Fruit fly (Drosophila melanogaster) ovary, adult (tissue): ENCODE data around the gene Rh4.

Experiments used
- CG17801 ChIP-seq: fragments of 200-800 bp; optimal IDR thresholded peaks from 2 replicates; lab custom pipeline; 2019; ENCODE audit warnings: missing biosample characterization, mild to moderate bottlenecking, missing genetic modification characterization, moderate library complexity; ENCODE audit not compliant: partially characterized antibody

Rh4 gene

DNA sequence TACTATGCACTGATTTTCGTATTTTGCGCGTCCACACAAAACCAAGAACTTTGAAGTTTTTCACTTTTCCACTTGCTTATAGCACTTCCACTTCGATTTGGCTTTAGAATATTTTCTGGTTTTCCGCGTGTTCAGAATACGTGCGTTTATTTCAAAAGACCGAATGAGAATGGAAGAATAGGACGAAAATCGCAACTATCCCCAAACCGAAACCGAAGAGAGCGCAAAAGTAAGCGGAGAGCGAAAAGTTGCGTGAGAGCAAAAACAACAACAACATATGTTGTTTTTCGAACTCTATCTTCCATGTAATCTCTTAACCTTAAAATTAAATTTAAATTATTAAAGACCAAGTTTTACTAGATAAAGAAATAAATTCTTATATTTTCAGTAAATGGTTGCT lies 54.8 kb downstream of the Rh4 start, which contains the start of gene CG9674:
TSS of gene CG9674 (minus strand) at position 174 of the 400 bp plus-strand sequence.
- peak; percentile 16 for TF ChIP-seq CG17801 (GFP tag; lab: Kevin White, UChicago)

DNA sequence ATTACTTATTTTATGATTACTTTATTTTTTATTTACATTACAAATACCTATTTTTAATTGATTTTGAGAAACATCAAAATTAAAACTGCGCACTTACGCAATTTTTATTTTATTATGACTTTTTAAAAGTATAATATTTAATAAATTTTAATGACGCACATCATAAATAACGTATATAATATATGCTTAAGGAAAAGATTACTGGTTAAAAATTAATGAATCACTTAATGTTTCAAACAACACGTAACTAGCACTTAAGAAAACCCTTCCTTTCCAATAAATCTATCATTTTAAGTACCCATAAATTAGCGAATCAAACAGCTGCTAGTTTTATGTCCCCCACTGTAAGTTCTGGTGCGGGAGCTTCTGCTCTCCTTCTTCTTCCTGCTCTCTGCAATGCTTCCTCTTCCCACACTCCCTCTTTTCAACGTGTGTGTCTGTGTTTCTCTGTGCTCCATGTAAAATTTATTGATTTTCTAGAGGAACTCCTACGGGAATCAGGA lies 55.4 kb downstream of the Rh4 start:
- no peak for TF ChIP-seq CG17801 (GFP tag; lab: Kevin White, UChicago)

DNA sequence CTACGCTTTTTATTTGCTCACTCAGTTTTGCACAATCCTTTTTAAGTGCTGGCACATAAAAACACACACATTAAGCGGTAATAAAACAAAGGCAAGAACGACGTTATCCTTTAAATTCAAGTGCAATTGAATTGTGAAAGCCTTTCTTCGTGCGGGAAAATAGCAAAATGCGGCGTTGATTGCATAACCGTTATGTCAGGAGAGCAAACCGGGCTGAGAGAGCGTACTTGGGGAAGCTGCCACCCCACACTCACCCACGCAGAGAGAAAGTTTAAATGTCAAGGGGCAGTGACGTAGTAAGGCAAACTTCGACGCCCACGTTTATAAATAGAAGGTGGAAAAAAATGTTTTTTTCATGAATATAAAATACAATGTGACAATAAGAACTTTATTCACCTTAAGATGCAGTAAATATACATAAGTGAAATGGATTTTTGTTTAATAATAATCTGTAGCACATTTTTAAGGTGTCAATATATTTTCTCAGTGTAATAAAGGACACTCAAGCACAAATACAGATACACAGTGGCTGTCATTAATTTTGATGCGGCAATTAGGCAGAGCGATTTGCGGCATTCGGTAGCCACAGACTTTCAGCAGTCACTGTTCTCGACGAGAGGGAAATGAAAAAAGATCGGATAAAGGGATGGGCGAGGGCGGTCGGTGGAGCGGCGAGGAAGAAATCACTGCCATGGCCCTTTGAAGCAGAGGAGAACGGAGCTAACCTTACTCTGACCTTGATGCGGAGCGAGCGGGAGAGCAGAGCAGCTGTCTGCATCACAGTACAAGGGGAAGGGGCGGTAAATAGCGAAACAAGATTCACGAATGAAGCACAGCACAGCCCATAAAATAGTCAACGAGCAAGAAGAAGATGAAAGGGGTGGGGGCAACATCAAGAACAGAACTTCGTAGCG lies 56.3 kb downstream of the Rh4 start:
- TF ChIP-seq CG17801 (GFP tag; lab: Kevin White, UChicago): no peak

DNA sequence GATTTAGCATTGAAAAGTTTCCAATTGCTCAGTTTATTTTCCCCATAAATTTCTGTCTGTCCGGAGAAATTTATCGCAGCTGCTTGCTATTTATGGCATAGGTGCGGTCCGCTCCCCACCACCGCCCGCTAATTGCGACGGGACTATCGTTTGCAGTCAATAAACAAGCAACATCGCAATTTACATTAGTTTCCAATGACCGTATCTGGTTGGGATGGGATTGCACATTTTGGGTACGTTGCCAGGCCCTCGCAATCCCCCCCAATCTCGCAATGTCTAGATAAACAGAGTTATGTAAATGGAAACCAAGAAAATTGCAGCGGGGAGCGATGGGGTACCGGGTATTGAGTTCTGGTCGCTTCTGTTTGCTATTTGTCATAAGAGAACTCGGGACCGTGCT lies 57.7 kb downstream of the Rh4 start, which contains the start of gene nudC:
TSS of gene nudC (plus strand) at position 368 of the 400 bp plus-strand sequence.
- TF ChIP-seq CG17801 (GFP tag; lab: Kevin White, UChicago): no peak

DNA sequence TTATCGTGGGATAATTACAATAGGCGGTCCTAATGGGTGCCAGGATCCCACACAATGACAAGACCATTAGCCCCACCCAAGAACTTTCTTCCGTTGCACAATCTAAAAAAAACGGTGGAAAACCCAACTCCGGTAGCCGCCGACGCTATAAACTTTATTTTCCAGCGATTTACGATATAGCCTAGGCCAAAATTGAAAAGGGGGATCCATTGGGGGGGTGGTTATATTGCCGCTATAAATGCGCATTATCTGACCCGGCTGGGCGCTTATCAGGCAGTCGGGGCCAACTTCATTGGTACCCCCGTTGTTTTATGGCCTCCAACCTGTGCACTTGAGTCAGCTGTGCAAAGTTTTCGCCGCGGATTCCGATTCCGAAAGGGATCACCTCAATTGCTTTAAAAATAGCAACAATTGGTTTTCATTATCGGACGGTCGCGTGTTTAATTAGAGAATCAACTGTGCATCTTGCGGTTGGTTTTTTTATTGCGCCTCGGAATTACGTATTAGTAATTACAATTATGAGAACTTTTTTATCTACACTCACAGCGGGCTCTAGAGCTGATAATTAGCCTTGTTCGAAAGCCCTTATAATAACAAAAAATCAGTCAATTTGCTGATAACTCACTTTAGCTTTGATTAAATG lies 58.5 kb downstream of the Rh4 start:
- TF ChIP-seq CG17801 (GFP tag; lab: Kevin White, UChicago): peak; percentile 63

DNA sequence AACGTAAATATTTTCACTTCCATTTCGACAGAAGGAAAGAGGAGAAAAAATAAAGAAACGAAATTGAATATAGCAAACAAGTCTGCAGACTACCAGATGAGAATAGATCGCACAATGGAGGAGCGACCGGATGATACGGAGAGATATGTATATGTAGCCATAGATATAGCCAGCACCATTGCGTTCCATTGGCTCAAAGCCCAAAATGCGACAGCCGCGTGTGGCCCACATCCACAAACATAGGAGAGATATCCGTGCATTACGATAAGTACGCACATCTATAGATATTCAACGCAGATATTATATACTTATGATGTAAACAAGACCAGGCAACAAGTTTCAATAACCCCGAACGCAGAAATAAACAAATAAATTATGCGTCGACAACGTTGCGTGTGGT lies 59.0 kb downstream of the Rh4 start:
- TF ChIP-seq CG17801 (GFP tag; lab: Kevin White, UChicago): no peak
